Fruit fly (Drosophila melanogaster): ENCODE data around the gene Cyp303a1.
A peak's percentile ranks its signal among the peaks of the same experiment; 100 is the strongest.

Gene Cyp303a1

dm6 chr2L:16320428-16320827, 26.4 kb downstream of the Cyp303a1 start:
- TF ChIP-seq brk (GFP tag; optimal IDR thresholded peaks at IDR 0.05) (no peak), rgr (GFP tag; optimal IDR thresholded peaks at IDR 0.05) (no peak), CrebA (GFP tag; optimal IDR thresholded peaks at IDR 0.05; ENCODE audit: borderline replicate concordance) (no peak), HLH106 (tag; optimal IDR thresholded peaks at IDR 0.05) (no peak), CG32264 (GFP tag; optimal IDR thresholded peaks at IDR 0.05) (no peak), woc (GFP tag; optimal IDR thresholded peaks at IDR 0.05) (no peak), sv (GFP tag; optimal IDR thresholded peaks at IDR 0.05) (no peak), ey (GFP tag; optimal IDR thresholded peaks at IDR 0.05) (no peak), psq (GFP tag; optimal IDR thresholded peaks at IDR 0.05) (no peak), usp (GFP tag; optimal IDR thresholded peaks at IDR 0.05) (no peak), Rel (GFP tag; optimal IDR thresholded peaks at IDR 0.05) (no peak), Rel (tag; optimal IDR thresholded peaks at IDR 0.05) (no peak), h (GFP tag; optimal IDR thresholded peaks at IDR 0.05) (no peak), Abd-B (GFP tag; optimal IDR thresholded peaks at IDR 0.05) (no peak), Hr83 (GFP tag; optimal IDR thresholded peaks at IDR 0.05; ENCODE audit: poor library complexity, severe bottlenecking) (no peak), sage (GFP tag; optimal IDR thresholded peaks at IDR 0.05) (no peak), Myc (optimal IDR thresholded peaks at IDR 0.05) (no peak), dmrt93B (GFP tag; optimal IDR thresholded peaks at IDR 0.05) (no peak)

DNA sequence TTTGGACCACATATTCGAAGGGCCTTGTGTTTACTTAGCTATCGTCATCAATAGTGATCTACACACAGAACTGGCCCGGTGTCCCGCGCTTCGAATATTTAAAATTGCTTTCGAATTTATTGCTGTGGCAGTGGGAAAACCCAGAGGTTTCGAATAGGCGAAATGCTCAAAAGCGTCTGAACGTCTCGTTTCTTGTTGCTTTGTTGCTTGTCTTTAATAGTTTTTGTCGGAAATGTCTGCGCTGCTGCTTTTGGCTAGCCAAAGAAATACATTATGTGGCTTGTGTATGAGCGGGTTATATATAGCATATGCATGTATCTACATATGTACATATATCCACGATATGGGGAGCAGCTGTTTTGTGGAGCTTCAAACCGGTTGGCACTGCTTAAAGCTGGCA, 27.2 kb downstream of the Cyp303a1 start:
- TF ChIP-seq dsf (GFP tag; optimal IDR thresholded peaks at IDR 0.05; ENCODE audit: borderline replicate concordance) (no peak), rgr (GFP tag; optimal IDR thresholded peaks at IDR 0.05) (no peak), woc (GFP tag; optimal IDR thresholded peaks at IDR 0.05) (no peak), HLH106 (tag; optimal IDR thresholded peaks at IDR 0.05) (no peak), dl (GFP tag; optimal IDR thresholded peaks at IDR 0.05; ENCODE audit: insufficient read depth in 1 of 2, partially characterized antibody in 2 of 2) (no peak), brk (GFP tag; optimal IDR thresholded peaks at IDR 0.05) (no peak), CG32264 (GFP tag; optimal IDR thresholded peaks at IDR 0.05) (no peak), N (GFP tag; optimal IDR thresholded peaks at IDR 0.05) (no peak), Rel (GFP tag; optimal IDR thresholded peaks at IDR 0.05) (no peak), Rel (tag; optimal IDR thresholded peaks at IDR 0.05) (no peak), Hr83 (GFP tag; optimal IDR thresholded peaks at IDR 0.05; ENCODE audit: poor library complexity, severe bottlenecking) (no peak), Myc (optimal IDR thresholded peaks at IDR 0.05) (no peak), br (GFP tag; optimal IDR thresholded peaks at IDR 0.05) (no peak), Sp1 (GFP tag; optimal IDR thresholded peaks at IDR 0.05) (no peak), GATAd (GFP tag; optimal IDR thresholded peaks at IDR 0.05) (no peak), Jra (GFP tag; optimal IDR thresholded peaks at IDR 0.05) (no peak)

- TF ChIP-seq psq (GFP tag; optimal IDR thresholded peaks at IDR 0.05) (no peak), jim (GFP tag; optimal IDR thresholded peaks at IDR 0.05) (no peak), CG9705 (GFP tag; optimal IDR thresholded peaks at IDR 0.05) (no peak), rgr (GFP tag; optimal IDR thresholded peaks at IDR 0.05) (peak; percentile 36), CG32264 (GFP tag; optimal IDR thresholded peaks at IDR 0.05) (no peak), Rel (GFP tag; optimal IDR thresholded peaks at IDR 0.05) (no peak), Rel (tag; optimal IDR thresholded peaks at IDR 0.05) (peak; percentile 10), Jra (GFP tag; optimal IDR thresholded peaks at IDR 0.05) (no peak), br (GFP tag; optimal IDR thresholded peaks at IDR 0.05) (peak; percentile 17), tai (GFP tag; optimal IDR thresholded peaks at IDR 0.05) (peak; percentile 23)
Observed at dm6 chr2L:16321872-16322631, 28.1 kb downstream of the Cyp303a1 start.

DNA sequence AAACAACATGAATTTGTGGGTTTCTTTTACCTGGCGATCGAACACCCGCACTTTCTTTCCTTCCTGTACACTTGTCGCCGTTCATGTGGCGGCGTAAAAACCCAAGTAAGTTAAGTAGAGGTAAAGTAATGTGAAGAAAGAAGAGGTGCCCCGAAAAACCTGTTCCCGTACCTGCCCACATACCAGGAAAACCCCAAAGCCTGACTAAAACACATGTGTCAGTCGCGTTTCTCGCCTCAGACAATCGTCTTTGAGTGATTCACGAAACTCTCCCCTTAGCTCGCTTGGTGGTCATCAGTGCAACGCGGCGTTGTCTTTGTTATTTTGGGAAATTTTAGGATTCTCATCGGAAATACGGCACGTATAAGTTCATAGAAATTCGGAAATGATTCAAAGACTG, 29.6 kb downstream of the Cyp303a1 start:
- no peak for TF ChIP-seq GATAd (GFP tag; optimal IDR thresholded peaks at IDR 0.05)
- TF ChIP-seq HLH106 (tag; optimal IDR thresholded peaks at IDR 0.05), result no peak
- TF ChIP-seq fru (GFP tag; optimal IDR thresholded peaks at IDR 0.05), result peak; percentile 48
- no peak for TF ChIP-seq woc (GFP tag; optimal IDR thresholded peaks at IDR 0.05)

DNA sequence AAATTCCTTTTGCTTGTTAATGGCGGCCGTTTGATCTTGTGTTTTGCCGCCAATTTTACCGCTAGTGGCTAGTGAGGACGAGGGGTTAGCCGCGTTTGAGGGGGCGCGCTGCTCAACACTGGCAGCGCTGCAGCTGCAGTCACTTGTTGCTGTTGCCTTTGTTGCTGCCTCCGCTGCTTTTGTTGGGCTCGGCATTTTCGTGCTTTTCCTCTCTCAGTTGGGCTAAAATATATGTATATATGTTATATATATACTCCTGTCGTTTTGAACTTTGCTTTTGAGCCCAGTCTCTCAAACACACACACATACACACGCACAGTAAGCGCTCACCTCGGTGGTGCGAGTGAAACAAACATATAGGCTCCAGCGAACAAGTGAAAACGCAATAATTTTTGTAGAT, 30.9 kb downstream of the Cyp303a1 start:
- TF ChIP-seq sage (GFP tag; optimal IDR thresholded peaks at IDR 0.05) (peak; percentile 74), Vsx2 (GFP tag; optimal IDR thresholded peaks at IDR 0.05; ENCODE audit: partially characterized antibody) (no peak), Rel (GFP tag; optimal IDR thresholded peaks at IDR 0.05) (no peak), Rel (tag; optimal IDR thresholded peaks at IDR 0.05) (peak; percentile 60), brk (GFP tag; optimal IDR thresholded peaks at IDR 0.05) (peak; percentile 7), Hnf4 (GFP tag; optimal IDR thresholded peaks at IDR 0.05) (peak; percentile 20), br (GFP tag; optimal IDR thresholded peaks at IDR 0.05) (no peak), Jra (GFP tag; optimal IDR thresholded peaks at IDR 0.05) (no peak), woc (GFP tag; optimal IDR thresholded peaks at IDR 0.05) (no peak), tai (GFP tag; optimal IDR thresholded peaks at IDR 0.05) (no peak), Hr78 (GFP tag; optimal IDR thresholded peaks at IDR 0.05) (no peak), CG9705 (GFP tag; optimal IDR thresholded peaks at IDR 0.05) (no peak), Sp1 (GFP tag; optimal IDR thresholded peaks at IDR 0.05) (no peak), h (GFP tag; optimal IDR thresholded peaks at IDR 0.05) (no peak), OdsH (GFP tag; optimal IDR thresholded peaks at IDR 0.05) (no peak), CrebA (GFP tag; optimal IDR thresholded peaks at IDR 0.05; ENCODE audit: borderline replicate concordance) (no peak), rgr (GFP tag; optimal IDR thresholded peaks at IDR 0.05) (peak; percentile 28), N (GFP tag; optimal IDR thresholded peaks at IDR 0.05) (no peak), HLH106 (tag; optimal IDR thresholded peaks at IDR 0.05) (no peak), Dfd (GFP tag; optimal IDR thresholded peaks at IDR 0.05) (no peak)
